Worm (Caenorhabditis elegans): Measurements from ENCODE around the gene chat-1.
A peak's percentile ranks its signal among the peaks of the same experiment; 100 is the strongest.

Gene chat-1

DNA sequence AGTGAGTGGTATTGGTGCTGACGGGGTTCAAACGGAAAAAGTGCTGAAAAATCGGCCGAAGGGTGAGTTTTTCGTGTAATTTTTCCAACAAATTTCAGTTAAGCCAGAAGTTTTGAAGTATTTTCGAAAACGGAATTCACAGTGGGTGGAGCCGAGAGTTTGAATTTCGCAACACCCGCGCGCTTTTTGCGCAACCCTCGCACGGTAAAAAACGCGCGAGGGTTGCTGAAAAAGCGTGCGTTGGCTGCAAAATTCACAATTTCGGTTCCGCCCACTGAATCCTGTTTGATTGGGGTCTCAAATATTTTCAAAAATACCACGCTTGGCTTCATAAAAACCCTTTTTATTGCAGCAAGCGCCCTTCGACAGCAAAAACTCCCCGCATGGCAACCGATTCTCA lies 236 bp downstream of the chat-1 start (continued):
- TF ChIP-seq madf-8 (GFP tag; conservative IDR thresholded peaks at IDR 0.05): no peak
- TF ChIP-seq hlh-12 (tag; optimal IDR thresholded peaks at IDR 0.05): no peak
- no peak for TF ChIP-seq egl-44 (GFP tag; IDR thresholded peaks at IDR 0.05)
- no peak for TF ChIP-seq B0261.1 (tag; optimal IDR thresholded peaks at IDR 0.05)
- no peak for TF ChIP-seq F37B4.10 (GFP tag; IDR thresholded peaks at IDR 0.05)
- TF ChIP-seq T26A5.8 (tag; optimal IDR thresholded peaks at IDR 0.05): no peak
- no peak for TF ChIP-seq chd-7 (tag; optimal IDR thresholded peaks at IDR 0.05)
- no peak for TF ChIP-seq ZK185.1 (tag; optimal IDR thresholded peaks at IDR 0.05; ENCODE audit: poor library complexity, severe bottlenecking)
- no peak for TF ChIP-seq athp-1 (tag; optimal IDR thresholded peaks at IDR 0.05)
- TF ChIP-seq madf-10 (tag; optimal IDR thresholded peaks at IDR 0.05): no peak
- TF ChIP-seq mes-4 (tag; optimal IDR thresholded peaks at IDR 0.05): no peak
- TF ChIP-seq nfyb-1 (GFP tag; IDR thresholded peaks at IDR 0.05): no peak

DNA sequence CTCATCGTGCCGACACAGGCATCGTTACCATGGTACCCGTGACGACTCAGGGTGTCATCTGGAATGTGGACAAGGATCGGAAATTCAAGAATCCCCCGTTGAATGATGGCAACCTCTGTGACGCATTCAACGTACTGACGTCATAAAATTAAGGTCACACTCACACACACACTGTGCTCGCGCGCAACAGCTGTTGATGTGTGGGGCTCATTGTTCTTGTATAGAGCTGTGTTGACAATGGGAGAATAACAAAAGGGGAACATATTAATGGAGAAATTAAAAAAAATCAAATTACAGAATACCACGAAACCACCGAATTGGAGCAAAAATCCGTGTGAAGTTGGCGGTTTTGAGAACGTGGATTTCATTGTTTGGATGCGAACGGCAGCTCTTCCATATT lies 1.2 kb downstream of the chat-1 start:
- TF ChIP-seq tbx-9 (tag; optimal IDR thresholded peaks at IDR 0.05; ENCODE audit: borderline replicate concordance): no peak
- TF ChIP-seq B0035.1 (tag; optimal IDR thresholded peaks at IDR 0.05): no peak
- TF ChIP-seq mxl-1 (tag; optimal IDR thresholded peaks at IDR 0.05): no peak
- no peak for TF ChIP-seq attf-3 (GFP tag; conservative IDR thresholded peaks at IDR 0.05)
- TF ChIP-seq mcd-1 (GFP tag; IDR thresholded peaks at IDR 0.05): no peak
- no peak for TF ChIP-seq B0019.2 (GFP tag; conservative IDR thresholded peaks at IDR 0.05)
- TF ChIP-seq lin-35 (GFP tag; optimal IDR thresholded peaks at IDR 0.05): no peak
- TF ChIP-seq F22D6.2 (tag; optimal IDR thresholded peaks at IDR 0.05): no peak
- TF ChIP-seq ets-4 (GFP tag; optimal IDR thresholded peaks at IDR 0.05): no peak
- TF ChIP-seq xnd-1 (tag; optimal IDR thresholded peaks at IDR 0.05): no peak

DNA sequence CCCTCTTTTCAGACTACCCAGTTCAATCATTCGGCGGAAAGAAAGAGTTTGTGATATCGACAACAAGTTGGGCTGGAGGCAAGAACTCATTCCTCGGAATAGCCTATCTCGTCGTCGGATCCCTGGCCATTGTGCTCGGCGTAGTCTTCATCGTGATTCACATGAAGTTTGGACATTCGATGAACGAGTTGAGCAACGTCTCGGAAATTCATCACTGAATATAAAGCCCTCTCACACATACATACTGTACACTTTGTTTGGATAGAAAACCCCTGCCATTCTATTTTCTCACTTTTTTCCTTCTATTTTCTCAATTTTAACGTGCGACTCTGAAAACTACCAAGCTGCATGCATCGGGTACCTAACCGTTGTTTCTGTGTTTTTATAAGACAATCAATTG lies 2.3 kb downstream of the chat-1 start, which contains the start of gene R08C7.12:
Gene R08C7.12, plus strand, starts transcription at position 301 of the 400 bp plus-strand sequence.
- no peak for TF ChIP-seq ets-4 (GFP tag; optimal IDR thresholded peaks at IDR 0.05)
- TF ChIP-seq xnd-1 (tag; optimal IDR thresholded peaks at IDR 0.05): no peak
- peak; percentile 23; the same call in 1 of the 2 replicates for TF ChIP-seq madf-6 (GFP tag; IDR thresholded peaks at IDR 0.05)
- TF ChIP-seq rcor-1 (GFP tag; IDR thresholded peaks at IDR 0.05): no peak
- TF ChIP-seq hrde-1 (tag; optimal IDR thresholded peaks at IDR 0.05; ENCODE audit: borderline replicate concordance): no peak
- no peak for TF ChIP-seq F57C9.4 (tag; optimal IDR thresholded peaks at IDR 0.05)
- no peak for TF ChIP-seq K11D2.4 (GFP tag; IDR thresholded peaks at IDR 0.05)

DNA sequence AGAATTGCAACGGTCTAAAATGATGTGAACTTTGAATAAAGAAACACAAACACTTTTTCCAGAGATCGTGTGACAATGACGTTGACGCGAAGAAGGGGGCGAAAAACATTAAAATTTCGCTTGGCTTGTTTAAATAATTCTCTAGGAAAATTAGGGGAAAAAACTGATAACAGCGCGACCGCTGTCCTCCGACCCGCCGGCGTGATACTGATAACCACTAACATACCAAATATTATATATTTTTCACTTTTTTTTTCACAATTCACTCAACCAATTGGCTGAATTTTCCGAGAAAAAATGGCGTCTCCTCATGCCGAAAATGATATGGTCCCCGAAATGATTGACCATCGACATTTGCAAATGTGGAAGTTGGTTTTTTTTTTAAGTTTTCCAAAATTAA lies 2.7 kb downstream of the chat-1 start:
- peak; percentile 47 for TF ChIP-seq nhr-90 (tag; optimal IDR thresholded peaks at IDR 0.05)
- no peak; the same call in 1 of the 2 replicates for TF ChIP-seq attf-6 (GFP tag; IDR thresholded peaks at IDR 0.05)
- TF ChIP-seq dpff-1 (tag; optimal IDR thresholded peaks at IDR 0.05): peak; percentile 7
- no peak for TF ChIP-seq nfya-2 (GFP tag; IDR thresholded peaks at IDR 0.05)
- no peak for TF ChIP-seq sptf-2 (GFP tag; optimal IDR thresholded peaks at IDR 0.05)
- no peak for TF ChIP-seq him-1 (tag; optimal IDR thresholded peaks at IDR 0.05)
- TF ChIP-seq lin-35 (GFP tag; optimal IDR thresholded peaks at IDR 0.05): peak in 1 of 3 experiments; percentile 50
- TF ChIP-seq tbx-9 (tag; optimal IDR thresholded peaks at IDR 0.05; ENCODE audit: borderline replicate concordance): no peak
- TF ChIP-seq zfh-2 (GFP tag; conservative IDR thresholded peaks at IDR 0.05): no peak
- peak; percentile 72 for TF ChIP-seq B0336.3 (GFP tag; IDR thresholded peaks at IDR 0.05)
- no peak for TF ChIP-seq F55B11.4 (tag; optimal IDR thresholded peaks at IDR 0.05; ENCODE audit: borderline replicate concordance, insufficient read depth)
- no peak for TF ChIP-seq K12H6.12 (tag; optimal IDR thresholded peaks at IDR 0.05)
- no peak for TF ChIP-seq F22D6.2 (tag; optimal IDR thresholded peaks at IDR 0.05)
- TF ChIP-seq repo-1 (tag; optimal IDR thresholded peaks at IDR 0.05): peak; percentile 75
- peak; percentile 51 for TF ChIP-seq hrde-1 (tag; optimal IDR thresholded peaks at IDR 0.05; ENCODE audit: borderline replicate concordance)
- TF ChIP-seq F57A8.1 (GFP tag; optimal IDR thresholded peaks at IDR 0.05): no peak
- no peak for TF ChIP-seq ceh-27 (GFP tag; optimal IDR thresholded peaks at IDR 0.05)
- TF ChIP-seq B0035.1 (tag; optimal IDR thresholded peaks at IDR 0.05): peak; percentile 30
- no peak for TF ChIP-seq somi-1 (GFP tag; optimal IDR thresholded peaks at IDR 0.05)
- TF ChIP-seq F52B5.7 (tag; optimal IDR thresholded peaks at IDR 0.05): peak; percentile 52
- TF ChIP-seq B0261.1 (tag; optimal IDR thresholded peaks at IDR 0.05): no peak
- TF ChIP-seq ceh-58 (GFP tag; IDR thresholded peaks at IDR 0.05): 0 out of 2 replicates have a peak, but pooled peaks have one; percentile 41
- no peak for TF ChIP-seq snpc-1.3 (tag; optimal IDR thresholded peaks at IDR 0.05; ENCODE audit: insufficient read depth)

Measured in whole organism, young adult.